Worm (Caenorhabditis elegans): Measurements from ENCODE around the gene C01F6.14.
A peak's percentile ranks its signal among the peaks of the same experiment; 100 is the strongest.

The C01F6.14 gene

DNA sequence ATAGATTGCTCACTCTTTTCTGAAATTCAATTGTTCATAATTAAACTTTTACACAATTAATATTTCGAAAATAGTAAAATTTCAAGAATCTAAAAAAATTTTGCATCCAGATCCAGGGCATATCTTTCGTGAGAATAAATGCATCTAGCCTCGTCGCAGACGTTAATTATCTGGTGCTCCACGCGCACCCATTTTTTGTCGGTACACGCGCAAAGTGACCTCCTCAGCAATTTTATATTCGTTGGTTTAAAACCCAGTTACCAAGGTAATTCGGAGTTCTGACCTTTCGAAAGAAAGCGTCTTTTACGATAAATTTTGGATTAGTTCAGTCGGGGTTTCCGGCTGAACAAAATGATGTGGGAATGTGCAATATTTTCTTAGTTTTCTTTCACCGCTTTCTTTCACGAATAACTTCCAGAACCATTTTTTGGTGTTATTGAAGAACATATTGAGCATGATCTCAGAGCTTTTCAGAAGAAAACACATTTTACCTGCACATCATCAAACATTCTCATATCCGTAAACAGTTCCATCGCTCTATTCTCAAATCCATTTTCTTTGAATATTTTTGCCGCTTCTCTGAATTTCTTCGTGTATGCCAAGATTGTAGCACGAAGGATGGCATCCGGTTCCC lies 36.4 kb upstream of the C01F6.14 start:
- TF ChIP-seq ces-1 (GFP tag; optimal IDR thresholded peaks at IDR 0.05) (no peak), blmp-1 (tag; optimal IDR thresholded peaks at IDR 0.05) (no peak), mab-5 (tag; optimal IDR thresholded peaks at IDR 0.05) (no peak), pha-4 (tag; optimal IDR thresholded peaks at IDR 0.05) (no peak), lin-32 (GFP tag; optimal IDR thresholded peaks at IDR 0.05) (no peak)

DNA sequence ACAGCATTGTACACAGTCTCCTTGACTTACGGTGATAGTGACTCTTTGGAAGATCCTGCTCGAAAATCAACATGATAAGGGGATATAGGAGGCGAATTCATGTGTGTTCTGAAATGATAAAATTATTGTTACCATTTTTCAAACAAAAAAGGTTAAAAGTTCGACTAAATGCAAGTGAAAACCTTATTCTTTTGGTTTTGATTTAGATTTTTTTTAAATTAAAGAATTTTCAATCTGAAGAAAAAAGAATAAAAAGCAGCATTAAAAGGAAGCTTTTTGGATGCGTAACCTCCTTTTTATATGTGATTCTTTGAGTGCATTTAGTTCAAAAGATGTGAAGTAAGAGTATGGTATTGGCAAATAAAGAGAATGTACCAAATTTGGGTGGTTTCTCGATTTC lies 31.5 kb upstream of the C01F6.14 start, which contains the start of gene delm-1:
Gene delm-1 (minus strand): TSS at position 101 of the 400 bp plus-strand sequence.
- no peak for TF ChIP-seq unc-62 (GFP tag; optimal IDR thresholded peaks at IDR 0.05)
- TF ChIP-seq lin-32 (GFP tag; optimal IDR thresholded peaks at IDR 0.05) = no peak
- TF ChIP-seq drap-1 (GFP tag; optimal IDR thresholded peaks at IDR 0.05) = no peak
- no peak for TF ChIP-seq nhr-2 (tag; optimal IDR thresholded peaks at IDR 0.05)
- TF ChIP-seq ceh-43 (GFP tag; optimal IDR thresholded peaks at IDR 0.05) = no peak
- TF ChIP-seq unc-39 (tag; optimal IDR thresholded peaks at IDR 0.05) = no peak
- TF ChIP-seq blmp-1 (tag; optimal IDR thresholded peaks at IDR 0.05) = no peak
- no peak for TF ChIP-seq cnd-1 (tag; optimal IDR thresholded peaks at IDR 0.05)
- TF ChIP-seq elt-1 (tag; optimal IDR thresholded peaks at IDR 0.05; ENCODE audit: borderline replicate concordance, insufficient read depth) = no peak
- no peak for TF ChIP-seq tbx-8 (GFP tag; optimal IDR thresholded peaks at IDR 0.05)
- no peak for TF ChIP-seq zip-8 (tag; optimal IDR thresholded peaks at IDR 0.05)
- TF ChIP-seq mls-2 (tag; optimal IDR thresholded peaks at IDR 0.05) = no peak
- no peak for TF ChIP-seq snpc-4 (tag; optimal IDR thresholded peaks at IDR 0.05)
- TF ChIP-seq ces-1 (GFP tag; optimal IDR thresholded peaks at IDR 0.05) = no peak
- TF ChIP-seq lsy-2 (tag; optimal IDR thresholded peaks at IDR 0.05) = no peak
- TF ChIP-seq hlh-1 (tag; optimal IDR thresholded peaks at IDR 0.05) = no peak
- no peak for TF ChIP-seq unc-120 (tag; optimal IDR thresholded peaks at IDR 0.05; ENCODE audit: poor library complexity, severe bottlenecking)

DNA sequence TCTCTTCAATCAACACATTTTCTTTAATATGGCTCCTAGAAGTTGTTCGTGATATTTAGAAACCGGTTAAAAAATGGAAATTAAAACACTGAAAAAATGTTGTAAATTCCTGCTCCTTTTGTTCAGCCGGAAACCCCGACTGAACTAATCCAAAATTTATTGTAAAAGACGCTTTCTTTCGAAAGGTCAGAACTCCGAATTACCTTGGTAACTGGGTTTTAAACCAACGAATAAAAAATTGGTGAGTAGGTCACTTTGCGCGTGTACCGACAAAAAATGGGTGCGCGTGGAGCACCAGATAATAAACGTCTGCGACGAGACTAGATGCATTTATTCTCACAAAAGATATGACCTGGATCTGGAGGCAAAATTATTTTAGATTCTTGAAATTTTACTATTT lies 26.7 kb upstream of the C01F6.14 start:
- TF ChIP-seq unc-62 (GFP tag; optimal IDR thresholded peaks at IDR 0.05) (no peak), sem-2 (GFP tag; optimal IDR thresholded peaks at IDR 0.05) (no peak), nhr-12 (tag; optimal IDR thresholded peaks at IDR 0.05) (no peak), ham-2 (GFP tag; optimal IDR thresholded peaks at IDR 0.05) (no peak), mep-1 (tag; optimal IDR thresholded peaks at IDR 0.05) (no peak), elt-1 (tag; optimal IDR thresholded peaks at IDR 0.05; ENCODE audit: borderline replicate concordance, insufficient read depth) (no peak), lsy-2 (tag; optimal IDR thresholded peaks at IDR 0.05) (no peak), unc-39 (tag; optimal IDR thresholded peaks at IDR 0.05) (no peak), tbx-8 (GFP tag; optimal IDR thresholded peaks at IDR 0.05) (no peak), blmp-1 (tag; optimal IDR thresholded peaks at IDR 0.05) (no peak), snpc-4 (tag; optimal IDR thresholded peaks at IDR 0.05) (no peak), drap-1 (GFP tag; optimal IDR thresholded peaks at IDR 0.05) (no peak)

DNA sequence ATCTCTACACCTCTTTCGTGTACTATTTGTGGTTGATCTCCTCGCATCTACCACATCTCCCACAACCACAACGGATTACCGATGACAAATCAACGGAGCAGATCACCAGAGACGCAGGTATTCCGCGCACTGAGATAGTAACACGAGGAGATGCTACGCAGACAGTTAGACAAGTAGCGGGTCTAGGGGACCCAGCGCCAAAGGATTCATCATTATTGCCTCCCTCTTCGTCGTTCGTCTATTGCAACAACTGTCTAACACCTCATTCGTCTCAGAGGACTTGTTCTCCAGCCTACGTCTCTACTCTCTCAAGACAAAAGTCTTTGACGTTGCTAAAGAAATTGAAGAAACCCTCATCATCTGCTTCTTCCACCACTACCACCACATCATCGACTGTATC lies 17.6 kb upstream of the C01F6.14 start:
- TF ChIP-seq zip-8 (tag; optimal IDR thresholded peaks at IDR 0.05) (no peak), ces-1 (GFP tag; optimal IDR thresholded peaks at IDR 0.05) (no peak), lin-13 (tag; optimal IDR thresholded peaks at IDR 0.05) (no peak), mep-1 (tag; optimal IDR thresholded peaks at IDR 0.05) (peak; percentile 4), nhr-28 (tag; optimal IDR thresholded peaks at IDR 0.05) (no peak), ztf-11 (tag; optimal IDR thresholded peaks at IDR 0.05) (no peak), flh-1 (GFP tag; optimal IDR thresholded peaks at IDR 0.05) (no peak), hlh-1 (tag; optimal IDR thresholded peaks at IDR 0.05) (peak; percentile 54)

DNA sequence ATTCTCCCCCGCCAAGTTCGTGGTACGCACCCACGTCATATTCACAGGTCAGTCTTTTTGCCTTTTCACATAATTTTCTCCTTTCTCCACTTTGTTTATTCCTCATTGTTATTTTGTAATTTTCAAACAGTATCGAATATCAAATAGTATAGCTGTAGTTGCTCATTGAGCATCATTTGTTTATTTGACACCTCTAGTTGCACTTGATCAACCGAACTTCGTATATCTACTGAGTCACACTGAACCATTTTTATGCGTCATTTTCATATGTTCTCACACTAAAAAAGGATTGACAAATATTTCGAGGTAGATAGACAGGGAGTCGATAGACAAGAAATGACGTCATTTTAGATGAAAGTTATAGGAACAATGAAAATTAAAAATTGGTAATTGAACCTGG lies 16.3 kb upstream of the C01F6.14 start:
- TF ChIP-seq mab-5 (tag; optimal IDR thresholded peaks at IDR 0.05) (no peak), blmp-1 (tag; optimal IDR thresholded peaks at IDR 0.05) (no peak), zip-8 (tag; optimal IDR thresholded peaks at IDR 0.05) (peak; percentile 26), ceh-39 (tag; optimal IDR thresholded peaks at IDR 0.05) (no peak)

DNA sequence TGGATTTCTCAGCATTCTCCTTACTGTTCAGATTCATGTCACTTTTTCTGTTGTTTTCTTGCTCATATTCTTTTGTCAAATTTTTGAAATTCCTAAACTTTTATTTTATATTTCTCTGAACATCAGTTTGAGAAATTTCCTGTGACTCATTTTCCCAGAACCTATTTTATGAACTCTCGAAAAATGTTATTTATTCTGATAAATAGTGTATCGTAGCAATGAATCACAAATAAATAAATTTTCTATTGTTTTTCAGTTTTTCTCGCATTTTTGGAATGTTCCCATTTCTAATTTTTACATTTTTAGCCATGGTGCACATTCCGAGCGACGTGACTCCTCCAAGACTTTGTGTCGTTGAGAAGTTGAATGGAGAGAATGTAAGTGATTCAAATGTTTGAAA lies 14.9 kb upstream of the C01F6.14 start, which contains the start of gene nrfl-1:
Gene nrfl-1 (plus strand): TSS at position 301 of the 400 bp plus-strand sequence.
- no peak for TF ChIP-seq lin-32 (GFP tag; optimal IDR thresholded peaks at IDR 0.05)
- no peak for TF ChIP-seq M03D4.4 (tag; optimal IDR thresholded peaks at IDR 0.05)
- TF ChIP-seq mep-1 (tag; optimal IDR thresholded peaks at IDR 0.05) = no peak
- TF ChIP-seq snpc-4 (tag; optimal IDR thresholded peaks at IDR 0.05) = no peak
- no peak for TF ChIP-seq blmp-1 (tag; optimal IDR thresholded peaks at IDR 0.05)
- no peak for TF ChIP-seq unc-62 (GFP tag; optimal IDR thresholded peaks at IDR 0.05)
- no peak for TF ChIP-seq unc-39 (tag; optimal IDR thresholded peaks at IDR 0.05)
- TF ChIP-seq nhr-28 (tag; optimal IDR thresholded peaks at IDR 0.05) = no peak
- TF ChIP-seq zip-8 (tag; optimal IDR thresholded peaks at IDR 0.05) = no peak
